Fruit fly (Drosophila melanogaster) whole organism, adult: ENCODE data around the gene mRpS21.

Experiments
- CG11617 ChIP-seq: fragments of 200-800 bp; sonication (Bioruptor generic); optimal IDR thresholded peaks from 2 replicates; lab custom pipeline; 2017; ENCODE audit warnings: mild to moderate bottlenecking, missing biosample characterization, missing genetic modification reagents, missing genetic modification characterization
- CG12768 ChIP-seq: fragments of 200-800 bp; sonication (Bioruptor generic); optimal IDR thresholded peaks from 2 replicates; lab custom pipeline; 2017; ENCODE audit warnings: missing biosample characterization, missing genetic modification characterization, mild to moderate bottlenecking, moderate library complexity, missing genetic modification reagents
- CG14711 ChIP-seq: fragments of 200-800 bp; sonication (Bioruptor generic); optimal IDR thresholded peaks from 2 replicates; lab custom pipeline; 2018; ENCODE audit warnings: missing biosample characterization, mild to moderate bottlenecking, missing genetic modification characterization, moderate library complexity
- CG1620 ChIP-seq: fragments of 200-800 bp; sonication (Bioruptor generic); optimal IDR thresholded peaks from 2 replicates; lab custom pipeline; 2016; ENCODE audit warnings: missing biosample characterization, missing genetic modification characterization
- CG33017 ChIP-seq: fragments of 200-800 bp; sonication (Bioruptor generic); optimal IDR thresholded peaks from 2 replicates; lab custom pipeline; 2018; ENCODE audit warnings: missing biosample characterization, mild to moderate bottlenecking, missing genetic modification characterization, moderate library complexity
- CG5204 ChIP-seq: fragments of 200-800 bp; sonication (Bioruptor generic); optimal IDR thresholded peaks from 2 replicates; lab custom pipeline; 2016; ENCODE audit warnings: missing biosample characterization, missing genetic modification characterization
- CG7045 ChIP-seq: fragments of 200-800 bp; sonication (Bioruptor generic); optimal IDR thresholded peaks from 2 replicates; lab custom pipeline; 2017; ENCODE audit warnings: missing biosample characterization, mild to moderate bottlenecking, missing genetic modification characterization
- CG7101 ChIP-seq: fragments of 200-800 bp; sonication (Bioruptor generic); optimal IDR thresholded peaks from 2 replicates; lab custom pipeline; 2018; ENCODE audit warnings: missing biosample characterization, mild to moderate bottlenecking, missing genetic modification characterization, moderate library complexity
- Clk ChIP-seq: fragments of 200-800 bp; sonication (Bioruptor generic); optimal IDR thresholded peaks from 2 replicates; lab custom pipeline; 2017; ENCODE audit warnings: missing biosample characterization, missing genetic modification characterization
- Crg-1 ChIP-seq: fragments of 200-800 bp; sonication (Bioruptor generic); optimal IDR thresholded peaks from 2 replicates; lab custom pipeline; 2016; ENCODE audit warnings: missing biosample characterization, missing genetic modification characterization
- Hr96 ChIP-seq: fragments of 200-800 bp; sonication (Bioruptor generic); optimal IDR thresholded peaks from 2 replicates; lab custom pipeline; 2016; ENCODE audit warnings: missing biosample characterization, missing genetic modification characterization
- Mnt ChIP-seq: fragments of 200-800 bp; sonication (Bioruptor generic); optimal IDR thresholded peaks from 2 replicates; lab custom pipeline; 2016; ENCODE audit warnings: missing biosample characterization, mild to moderate bottlenecking, missing genetic modification characterization
- bab1 ChIP-seq: fragments of 200-800 bp; sonication (Bioruptor generic); optimal IDR thresholded peaks from 3 replicates; lab custom pipeline; 2019; ENCODE audit warnings: missing biosample characterization, mild to moderate bottlenecking, missing genetic modification characterization, moderate library complexity
- cic ChIP-seq: fragments of 200-800 bp; sonication (Bioruptor generic); optimal IDR thresholded peaks from 2 replicates; lab custom pipeline; 2017; ENCODE audit warnings: missing biosample characterization, mild to moderate bottlenecking, missing genetic modification characterization, moderate library complexity
- cnc ChIP-seq, 2 experiments: fragments of >200 bp; optimal IDR thresholded peaks; 2 replicates each; lab custom pipeline; 2017
- kay ChIP-seq: fragments of 200-800 bp; sonication (Bioruptor generic); peaks from one replicate; lab custom pipeline; 2016; ENCODE audit warnings: missing biosample characterization, missing genetic modification characterization, borderline replicate concordance
- ovo ChIP-seq: fragments of 200-800 bp; sonication (Bioruptor generic); optimal IDR thresholded peaks from 2 replicates; lab custom pipeline; 2016; ENCODE audit warnings: missing biosample characterization, missing genetic modification characterization
- pad ChIP-seq: fragments of 200-800 bp; sonication (Bioruptor generic); optimal IDR thresholded peaks from 3 replicates; lab custom pipeline; 2017; ENCODE audit warnings: missing biosample characterization, missing genetic modification characterization, mild to moderate bottlenecking, moderate library complexity, missing genetic modification reagents
- tj ChIP-seq: fragments of 200-800 bp; sonication (Bioruptor generic); optimal IDR thresholded peaks from 3 replicates; lab custom pipeline; 2017; ENCODE audit warnings: missing biosample characterization, mild to moderate bottlenecking, missing genetic modification characterization, moderate library complexity
- toe ChIP-seq: fragments of 200-800 bp; sonication (Bioruptor generic); optimal IDR thresholded peaks from 2 replicates; lab custom pipeline; 2016; ENCODE audit warnings: missing biosample characterization, missing genetic modification characterization

mRpS21 gene

DNA sequence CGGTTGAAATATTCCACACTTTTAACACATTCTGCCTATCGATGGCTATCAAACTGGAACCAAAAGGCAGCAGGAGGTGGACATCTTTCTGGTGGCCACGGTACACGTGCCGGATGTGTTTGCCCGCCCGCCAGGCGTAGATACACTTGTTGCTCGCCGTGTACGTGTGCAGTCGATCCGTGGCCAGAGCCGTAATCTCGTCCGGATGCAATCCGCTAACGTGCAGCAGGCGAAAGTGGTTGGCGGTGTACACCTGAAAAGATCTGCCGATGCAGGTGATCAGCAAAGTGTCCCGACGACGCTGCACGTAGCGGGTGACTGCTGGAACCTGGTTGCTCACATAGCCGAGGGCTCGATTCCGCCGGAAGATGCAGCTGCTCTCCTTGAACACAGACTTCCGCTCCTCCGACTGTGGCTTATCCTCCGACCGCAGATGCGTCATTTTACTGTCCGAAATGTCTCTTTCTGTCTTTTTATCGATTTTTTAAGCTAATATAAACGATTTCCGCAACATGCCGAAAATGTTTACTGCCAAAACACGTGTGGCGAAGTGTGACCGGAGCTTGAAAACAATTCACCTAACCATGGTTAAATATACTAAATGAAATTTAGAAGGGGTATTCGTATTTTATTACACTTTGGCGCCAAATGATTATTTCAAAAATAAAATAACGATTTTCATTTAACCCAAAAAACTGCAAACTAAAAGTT is 6.7 kb upstream of the mRpS21 start, which contains the start of gene CG9799:
Gene CG9799 (minus strand): TSS at position 550 of the 711 bp plus-strand sequence.
- peak; percentile 26 for TF ChIP-seq bab1 (GFP tag; lab: Kevin White, UChicago)
- TF ChIP-seq Mnt (GFP tag; lab: Kevin White, UChicago), result peak; percentile 99
- TF ChIP-seq kay (GFP tag; lab: Kevin White, UChicago), result no peak

DNA sequence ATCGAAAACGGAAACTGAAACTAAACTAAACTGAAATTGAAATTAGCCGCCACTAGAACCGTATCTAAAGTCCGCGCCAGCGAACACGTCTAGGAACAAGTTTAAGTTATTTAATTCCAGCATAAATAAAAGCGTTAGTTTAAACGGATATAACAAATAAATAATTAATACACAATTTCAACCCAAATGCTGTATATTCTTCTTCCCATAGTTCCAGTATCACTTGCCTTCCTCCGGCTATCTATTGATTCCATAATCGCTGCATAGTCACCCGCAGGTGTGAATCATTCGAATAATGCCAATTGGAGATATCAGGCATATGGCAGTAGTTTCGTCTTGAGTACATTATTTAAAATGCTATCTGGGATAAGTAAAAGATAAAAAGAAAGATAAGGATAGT is 3.5 kb upstream of the mRpS21 start:
- TF ChIP-seq cnc (optimal IDR thresholded peaks at IDR 0.05; lab: Kevin White, UChicago) (no peak), kay (GFP tag; lab: Kevin White, UChicago) (peak; percentile 91)

DNA sequence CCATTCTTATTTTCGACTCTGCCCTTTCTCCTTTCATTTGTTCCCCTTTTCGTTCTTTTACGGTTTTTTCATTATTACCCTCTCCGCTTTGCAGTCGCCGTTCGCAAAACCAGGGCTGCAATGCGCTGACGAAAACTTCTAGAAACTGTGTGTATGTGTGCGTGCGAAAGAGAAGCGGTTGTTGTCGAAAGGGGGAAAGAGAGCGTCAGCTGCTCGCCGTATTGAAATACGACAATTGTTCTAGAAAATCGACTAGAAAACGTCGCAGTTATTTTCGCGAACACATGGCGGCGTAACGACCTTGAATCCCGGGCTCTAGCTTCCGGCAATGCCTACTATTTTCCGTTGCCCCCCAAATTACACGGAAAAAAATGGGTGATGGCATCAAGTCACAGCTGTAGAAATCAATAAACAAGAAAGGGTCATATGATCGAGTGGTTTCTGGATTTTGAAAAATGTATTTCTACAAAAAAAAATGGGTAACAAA is 1.1 kb upstream of the mRpS21 start:
- TF ChIP-seq bab1 (GFP tag; lab: Kevin White, UChicago) (peak; percentile 3), pad (GFP tag; lab: Kevin White, UChicago) (peak; percentile 92), CG7101 (peak; percentile 23), cnc (optimal IDR thresholded peaks at IDR 0.05; lab: Kevin White, UChicago) (no peak), CG12768 (GFP tag; lab: Kevin White, UChicago) (peak; percentile 21), kay (GFP tag; lab: Kevin White, UChicago) (peak; percentile 93), tj (GFP tag; lab: Kevin White, UChicago) (no peak), CG1620 (GFP tag; lab: Kevin White, UChicago) (no peak), CG7045 (GFP tag; lab: Kevin White, UChicago) (no peak), CG11617 (peak; percentile 50), CG33017 (tag; lab: Kevin White, UChicago) (peak; percentile 31), CG14711 (tag; lab: Kevin White, UChicago) (peak; percentile 22), Clk (no peak), Crg-1 (GFP tag; lab: Kevin White, UChicago) (no peak), Mnt (GFP tag; lab: Kevin White, UChicago) (peak; percentile 86), CG5204 (GFP tag; lab: Kevin White, UChicago) (no peak), cic (GFP tag; lab: Kevin White, UChicago) (peak; percentile 32), Hr96 (GFP tag; lab: Kevin White, UChicago) (no peak), ovo (peak; percentile 15), toe (no peak)

DNA sequence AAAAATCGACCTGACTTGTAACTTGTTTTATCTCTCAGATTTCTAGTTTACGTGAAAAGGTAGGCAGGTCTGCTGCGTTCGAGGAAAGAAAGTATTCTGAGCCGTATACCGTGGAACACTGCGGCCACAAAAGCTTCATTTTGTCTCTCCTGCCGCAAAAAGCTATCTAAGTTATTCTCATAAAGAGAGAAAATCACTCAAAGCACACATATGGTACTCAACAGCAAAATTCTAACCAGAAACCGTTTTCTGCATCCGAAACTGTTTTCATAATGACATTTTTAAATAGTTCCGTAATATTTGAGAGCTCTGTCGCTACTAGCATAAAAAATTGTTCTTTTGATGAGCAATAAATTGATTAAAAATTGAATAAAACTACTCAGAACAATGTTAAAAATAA is 1.9 kb downstream of the mRpS21 start, which contains the start of the genes CG9813 and CG8870:
Gene CG9813 (minus strand): TSS at position 101 of the 400 bp plus-strand sequence.
Gene CG8870 (plus strand): TSS at position 168 of the 400 bp plus-strand sequence.
- TF ChIP-seq cnc (optimal IDR thresholded peaks at IDR 0.05; lab: Kevin White, UChicago) (no peak), CG33017 (tag; lab: Kevin White, UChicago) (no peak), CG14711 (tag; lab: Kevin White, UChicago) (no peak), tj (GFP tag; lab: Kevin White, UChicago) (no peak), pad (GFP tag; lab: Kevin White, UChicago) (no peak), toe (no peak), CG12768 (GFP tag; lab: Kevin White, UChicago) (no peak), CG7101 (no peak), kay (GFP tag; lab: Kevin White, UChicago) (no peak), Mnt (GFP tag; lab: Kevin White, UChicago) (no peak), Crg-1 (GFP tag; lab: Kevin White, UChicago) (no peak), CG7045 (GFP tag; lab: Kevin White, UChicago) (no peak), cic (GFP tag; lab: Kevin White, UChicago) (no peak), CG11617 (no peak), bab1 (GFP tag; lab: Kevin White, UChicago) (no peak), Clk (no peak)

DNA sequence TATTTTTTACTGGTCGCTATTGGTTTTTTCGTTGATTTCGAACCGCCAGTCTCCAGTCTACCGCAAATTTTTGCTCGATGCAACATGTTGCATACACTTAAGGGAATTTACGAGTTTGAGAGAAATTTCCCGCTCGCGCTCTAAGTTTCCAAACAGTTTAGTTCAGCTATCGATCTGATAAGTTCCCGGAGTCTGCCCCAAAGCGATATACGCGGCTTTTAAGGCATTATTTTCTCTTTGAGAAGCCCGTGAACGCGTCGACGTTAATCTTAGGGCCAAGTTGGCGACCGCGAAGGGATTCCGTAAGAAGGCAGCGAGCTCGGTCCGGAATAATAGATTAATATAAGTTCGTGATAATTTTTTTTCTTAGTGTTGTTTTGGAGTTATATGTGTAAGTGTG is 6.7 kb downstream of the mRpS21 start:
- TF ChIP-seq ovo (no peak), CG1620 (GFP tag; lab: Kevin White, UChicago) (no peak), cnc (optimal IDR thresholded peaks at IDR 0.05; lab: Kevin White, UChicago) (no peak), Mnt (GFP tag; lab: Kevin White, UChicago) (no peak), CG7101 (no peak), pad (GFP tag; lab: Kevin White, UChicago) (no peak), toe (no peak), cic (GFP tag; lab: Kevin White, UChicago) (no peak), tj (GFP tag; lab: Kevin White, UChicago) (no peak), CG14711 (tag; lab: Kevin White, UChicago) (no peak), bab1 (GFP tag; lab: Kevin White, UChicago) (no peak), CG7045 (GFP tag; lab: Kevin White, UChicago) (no peak), CG5204 (GFP tag; lab: Kevin White, UChicago) (no peak), CG11617 (no peak), CG33017 (tag; lab: Kevin White, UChicago) (no peak), Crg-1 (GFP tag; lab: Kevin White, UChicago) (no peak), CG12768 (GFP tag; lab: Kevin White, UChicago) (no peak)
